Worm (Caenorhabditis elegans) whole organism, L3 larva: ENCODE results near the gene H12D21.5.

Source experiments
- R02D3.7 ChIP-seq: fragments of 150-350 bp; optimal IDR thresholded peaks from 2 replicates; lab custom pipeline; 2014; ENCODE audit warnings: missing biosample characterization, missing genetic modification characterization
- ZK546.5 ChIP-seq: sonication (generic microtip); optimal IDR thresholded peaks from 2 replicates; lab custom pipeline; 2017; ENCODE audit warnings: missing biosample characterization, missing genetic modification characterization
- aly-2 ChIP-seq: fragments of 150-350 bp; optimal IDR thresholded peaks from 2 replicates; lab custom pipeline; 2014; ENCODE audit warnings: missing biosample characterization, missing genetic modification characterization
- ama-1 ChIP-seq: fragments of 150-350 bp; optimal IDR thresholded peaks from 2 replicates; lab custom pipeline; 2018
- ceh-28 ChIP-seq: fragments of 150-350 bp; optimal IDR thresholded peaks from 2 replicates; lab custom pipeline; 2014; ENCODE audit warnings: missing biosample characterization, missing genetic modification reagents, missing genetic modification characterization
- ceh-9 ChIP-seq: sonication (generic microtip); optimal IDR thresholded peaks from 2 replicates; lab custom pipeline; 2018; ENCODE audit warnings: missing biosample characterization, missing genetic modification characterization
- egl-27 ChIP-seq: sonication (generic microtip); optimal IDR thresholded peaks from 4 replicates; lab custom pipeline; 2017; ENCODE audit warnings: missing biosample characterization, missing genetic modification reagents, missing genetic modification characterization
- egl-5 ChIP-seq: fragments of 150-350 bp; optimal IDR thresholded peaks from 2 replicates; lab custom pipeline; 2017; ENCODE audit warnings: missing biosample characterization, missing genetic modification reagents, missing genetic modification characterization, inconsistent platforms
- elt-1 ChIP-seq: fragments of 150-350 bp; optimal IDR thresholded peaks from 2 replicates; lab custom pipeline; 2014; ENCODE audit warnings: missing biosample characterization, missing genetic modification characterization
- elt-2 ChIP-seq: sonication (generic microtip); optimal IDR thresholded peaks from 2 replicates; lab custom pipeline; 2016; ENCODE audit warnings: missing genetic modification reagents, mild to moderate bottlenecking, missing genetic modification characterization, missing compliant biosample characterization
- elt-3 ChIP-seq, 3 experiments: fragments of 150-350 bp in 1 of 3; sonication (generic microtip) in 2 of 3; optimal IDR thresholded peaks; 2 replicates in 2 of 3; 4 replicates in 1 of 3; lab custom pipeline; 2014 to 2017; ENCODE audit warnings: missing biosample characterization in 3 of 3, missing genetic modification characterization in 3 of 3
- eor-1 ChIP-seq, 2 experiments: fragments of 150-350 bp; optimal IDR thresholded peaks; 2 replicates each; lab custom pipeline; 2014 to 2018; ENCODE audit warnings: missing biosample characterization in 2 of 2, missing genetic modification characterization in 2 of 2
- fkh-10 ChIP-seq: sonication (generic microtip); optimal IDR thresholded peaks from 2 replicates; lab custom pipeline; 2017; ENCODE audit warnings: missing biosample characterization, missing genetic modification reagents, missing genetic modification characterization
- fkh-2 ChIP-seq: fragments of 150-350 bp; optimal IDR thresholded peaks from 2 replicates; lab custom pipeline; 2014; ENCODE audit warnings: missing biosample characterization, missing genetic modification reagents, missing genetic modification characterization
- fos-1 ChIP-seq: fragments of 150-350 bp; optimal IDR thresholded peaks from 2 replicates; lab custom pipeline; 2014; ENCODE audit warnings: missing biosample characterization, missing genetic modification characterization
- hmg-11 ChIP-seq: sonication (generic microtip); optimal IDR thresholded peaks from 2 replicates; lab custom pipeline; 2016; ENCODE audit warnings: missing genetic modification characterization, missing compliant biosample characterization
- jun-1 ChIP-seq: fragments of 150-350 bp; optimal IDR thresholded peaks from 2 replicates; lab custom pipeline; 2014; ENCODE audit warnings: missing biosample characterization, missing genetic modification reagents, missing genetic modification characterization
- lin-15B ChIP-seq: fragments of 150-350 bp; optimal IDR thresholded peaks from 2 replicates; lab custom pipeline; 2014; ENCODE audit warnings: missing biosample characterization, missing genetic modification characterization
- lin-39 ChIP-seq: fragments of 150-350 bp; optimal IDR thresholded peaks from 2 replicates; lab custom pipeline; 2018; ENCODE audit warnings: missing biosample characterization, missing genetic modification reagents, missing genetic modification characterization
- lsy-12 ChIP-seq: sonication (generic microtip); optimal IDR thresholded peaks from 2 replicates; lab custom pipeline; 2016; ENCODE audit warnings: mild to moderate bottlenecking, missing genetic modification characterization, missing compliant biosample characterization
- mdl-1 ChIP-seq: fragments of 150-350 bp; optimal IDR thresholded peaks from 2 replicates; lab custom pipeline; 2014; ENCODE audit warnings: missing biosample characterization, missing genetic modification characterization
- nfya-1 ChIP-seq: sonication (generic microtip); optimal IDR thresholded peaks from 2 replicates; lab custom pipeline; 2017; ENCODE audit warnings: missing genetic modification characterization, mild to moderate bottlenecking, missing compliant biosample characterization, antibody characterized with exemption, moderate library complexity; ENCODE audit not compliant: insufficient read depth
- nhr-12 ChIP-seq: fragments of 150-350 bp; optimal IDR thresholded peaks from 2 replicates; lab custom pipeline; 2014; ENCODE audit warnings: missing biosample characterization, missing genetic modification characterization
- nhr-23 ChIP-seq: fragments of 150-350 bp; optimal IDR thresholded peaks from 2 replicates; lab custom pipeline; 2014; ENCODE audit warnings: missing biosample characterization, missing genetic modification reagents, missing genetic modification characterization
- nhr-25 ChIP-seq: sonication (generic microtip); optimal IDR thresholded peaks from 2 replicates; lab custom pipeline; 2017; ENCODE audit warnings: missing biosample characterization, missing genetic modification characterization
- nhr-43 ChIP-seq: sonication (generic microtip); optimal IDR thresholded peaks from 2 replicates; lab custom pipeline; 2016; ENCODE audit warnings: mild to moderate bottlenecking, missing genetic modification characterization, missing compliant biosample characterization; ENCODE audit not compliant: poor library complexity, severe bottlenecking
- nhr-77 ChIP-seq: fragments of 150-350 bp; optimal IDR thresholded peaks from 2 replicates; lab custom pipeline; 2014; ENCODE audit warnings: missing biosample characterization, missing genetic modification characterization
- pha-4 ChIP-seq: fragments of 150-350 bp; optimal IDR thresholded peaks from 2 replicates; lab custom pipeline; 2014; ENCODE audit warnings: missing biosample characterization, missing genetic modification reagents, missing genetic modification characterization
- pqm-1 ChIP-seq: fragments of 150-350 bp; optimal IDR thresholded peaks from 2 replicates; lab custom pipeline; 2017; ENCODE audit warnings: missing biosample characterization, missing genetic modification characterization, inconsistent platforms
- sea-2 ChIP-seq: fragments of 150-350 bp; sonication (generic microtip); optimal IDR thresholded peaks from 4 replicates; lab custom pipeline; 2014; ENCODE audit warnings: missing biosample characterization, missing genetic modification reagents, missing genetic modification characterization
- skn-1 ChIP-seq: fragments of 150-350 bp; optimal IDR thresholded peaks from 2 replicates; lab custom pipeline; 2014; ENCODE audit warnings: missing biosample characterization, missing genetic modification characterization
- snpc-4 ChIP-seq: fragments of 150-350 bp; optimal IDR thresholded peaks from 2 replicates; lab custom pipeline; 2014; ENCODE audit warnings: missing biosample characterization, missing genetic modification characterization
- tbx-2 ChIP-seq: sonication (generic microtip); optimal IDR thresholded peaks from 2 replicates; lab custom pipeline; 2016; ENCODE audit warnings: mild to moderate bottlenecking, missing genetic modification characterization, missing compliant biosample characterization
- unc-39 ChIP-seq: sonication (generic microtip); optimal IDR thresholded peaks from 4 replicates; lab custom pipeline; 2017; ENCODE audit warnings: missing biosample characterization, missing genetic modification characterization
- unc-62 ChIP-seq: fragments of 150-350 bp; sonication (generic microtip); optimal IDR thresholded peaks from 4 replicates; lab custom pipeline; 2014; ENCODE audit warnings: missing biosample characterization, missing genetic modification reagents, missing genetic modification characterization
- zag-1 ChIP-seq: fragments of 150-350 bp; optimal IDR thresholded peaks from 2 replicates; lab custom pipeline; 2014; ENCODE audit warnings: missing biosample characterization, missing genetic modification characterization
- ztf-11 ChIP-seq: fragments of 150-350 bp; optimal IDR thresholded peaks from 2 replicates; lab custom pipeline; 2014; ENCODE audit warnings: missing biosample characterization, missing genetic modification characterization

Gene H12D21.5

ce11 chrV:14893355-14894050, at the start of gene H12D21.5, which contains the start of gene mpst-2:
Gene H12D21.5, plus strand, starts transcription at chrV:14894000.
Gene mpst-2, minus strand, starts transcription at chrV:14893455.
- TF ChIP-seq fkh-10 (no peak), ama-1 (lab: Kevin White, UChicago) (no peak), lin-15B (no peak), ztf-11 (tag; lab: Kevin White, UChicago) (no peak), nhr-43 (tag; lab: Kevin White, UChicago) (no peak), lin-39 (tag; lab: Kevin White, UChicago) (no peak), nfya-1 (no peak), unc-39 (no peak), elt-3 (tag; optimal IDR thresholded peaks at IDR 0.05; lab: Kevin White, UChicago) (no peak), egl-27 (no peak), nhr-12 (tag; lab: Kevin White, UChicago) (no peak)
- TF ChIP-seq, all 47 proteins: peak for 0

ce11 chrV:14847291-14847915, 46.4 kb upstream of the H12D21.5 start, which contains the start of gene ret-1:
Gene ret-1, minus strand, starts transcription at chrV:14847413.
- TF ChIP-seq mdl-1 = no peak
- no peak for TF ChIP-seq sea-2 (GFP tag; lab: Kevin White, UChicago)
- TF ChIP-seq lin-39 (tag; lab: Kevin White, UChicago) = peak; percentile 43
- TF ChIP-seq elt-2 = peak; percentile 14
- no peak for TF ChIP-seq R02D3.7
- TF ChIP-seq fkh-2 = no peak
- TF ChIP-seq nfya-1 = peak; percentile 38
- peak; percentile 42 for TF ChIP-seq lsy-12
- TF ChIP-seq egl-5 (tag; lab: Kevin White, UChicago) = peak; percentile 65
- peak; percentile 66 for TF ChIP-seq ama-1 (lab: Kevin White, UChicago)

- TF ChIP-seq eor-1 (tag; optimal IDR thresholded peaks at IDR 0.05; lab: Kevin White, UChicago) (no peak), snpc-4 (tag; lab: Kevin White, UChicago) (no peak), elt-2 (peak; percentile 76), ceh-28 (peak; percentile 1), ztf-11 (tag; lab: Kevin White, UChicago) (no peak), egl-5 (tag; lab: Kevin White, UChicago) (no peak), aly-2 (tag; lab: Kevin White, UChicago) (no peak), pqm-1 (tag; lab: Kevin White, UChicago) (peak; percentile 11), unc-62 (GFP tag; lab: Kevin White, UChicago) (peak; percentile 2), fos-1 (no peak), egl-27 (no peak), skn-1 (tag; lab: Kevin White, UChicago) (peak; percentile 10), lsy-12 (no peak), elt-1 (tag; lab: Kevin White, UChicago) (no peak), ceh-9 (tag; lab: Kevin White, UChicago) (no peak), nhr-12 (tag; lab: Kevin White, UChicago) (no peak), nfya-1 (peak; percentile 61), nhr-25 (tag; lab: Kevin White, UChicago) (peak; percentile 64), nhr-77 (no peak), tbx-2 (tag; lab: Kevin White, UChicago) (no peak), fkh-10 (no peak), ZK546.5 (tag; lab: Kevin White, UChicago) (no peak), lin-39 (tag; lab: Kevin White, UChicago) (peak; percentile 28), jun-1 (peak; percentile 7), nhr-23 (peak; percentile 51), pha-4 (tag; lab: Kevin White, UChicago) (peak; percentile 66), fkh-2 (no peak), mdl-1 (peak; percentile 73), elt-3 (tag; optimal IDR thresholded peaks at IDR 0.05; lab: Kevin White, UChicago) (no peak), zag-1 (tag; lab: Kevin White, UChicago) (no peak), ama-1 (lab: Kevin White, UChicago) (peak; percentile 80), R02D3.7 (no peak), lin-15B (no peak), hmg-11 (peak; percentile 24)
These were observed 45.1 kb upstream of the H12D21.5 start for ce11 chrV:14848510-14849206.
